Fruit fly (Drosophila melanogaster) whole organism, pupa: Measurements from ENCODE around the gene mdu.

Experiments
- CG32121 ChIP-seq: fragments of 200-800 bp; sonication (Bioruptor generic); IDR thresholded peaks from 2 replicates; pipeline ENCODE4 v1.3.6; 2022; ENCODE audit warnings: missing biosample characterization, missing genetic modification characterization
- CG4496 ChIP-seq: fragments of 200-800 bp; sonication (Bioruptor generic); IDR thresholded peaks from 3 replicates; pipeline ENCODE4 v1.3.6; 2022; ENCODE audit warnings: missing biosample characterization, missing genetic modification characterization
- CG8159 ChIP-seq: fragments of 200-800 bp; sonication (Bioruptor generic); optimal IDR thresholded peaks from 3 replicates; lab custom pipeline; 2018; ENCODE audit warnings: missing biosample characterization, mild to moderate bottlenecking, missing genetic modification characterization, moderate library complexity
- CG9948 ChIP-seq: fragments of 200-800 bp; sonication (Bioruptor generic); optimal IDR thresholded peaks from 2 replicates; lab custom pipeline; 2018; ENCODE audit warnings: missing biosample characterization, mild to moderate bottlenecking, missing genetic modification characterization, moderate library complexity
- EcR ChIP-seq: fragments of 200-800 bp; sonication (Bioruptor generic); optimal IDR thresholded peaks from 3 replicates; lab custom pipeline; 2019; ENCODE audit warnings: missing biosample characterization, missing genetic modification characterization, mild to moderate bottlenecking, moderate library complexity, missing genetic modification reagents
- Pif1A ChIP-seq: fragments of 200-800 bp; sonication (Bioruptor generic); optimal IDR thresholded peaks from 3 replicates; lab custom pipeline; 2016; ENCODE audit warnings: missing biosample characterization, missing genetic modification characterization

DNA sequence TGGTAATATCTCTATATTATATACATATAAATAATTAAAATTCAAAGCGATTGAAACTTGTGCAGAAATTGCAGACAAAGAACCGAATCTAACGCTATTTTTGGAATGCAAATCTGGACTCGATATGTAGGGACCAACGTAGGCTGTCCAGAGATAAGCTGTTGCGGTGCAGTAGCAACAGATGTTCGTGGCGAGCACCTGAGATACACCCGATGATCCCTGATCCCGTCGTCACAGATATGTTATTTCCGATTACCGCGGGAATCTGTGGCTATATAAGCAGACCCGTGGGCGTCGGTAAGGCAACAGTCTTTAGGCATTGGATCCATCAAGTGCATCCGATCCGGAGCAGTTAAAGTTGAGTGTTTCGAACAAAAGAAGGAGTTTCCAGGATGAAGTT, 7.0 kb upstream of the mdu start, which contains the start of gene Lsp1alpha:
- no peak for TF ChIP-seq CG32121 (GFP tag; lab: Robert Waterston, UW)
- no peak for TF ChIP-seq CG4496 (GFP tag; lab: Robert Waterston, UW)
- no peak for TF ChIP-seq Pif1A (GFP tag; lab: Kevin White, UChicago)
- no peak for TF ChIP-seq CG8159
- no peak for TF ChIP-seq EcR (GFP tag; lab: Kevin White, UChicago)
- TF ChIP-seq CG9948 (tag; lab: Kevin White, UChicago), result no peak
